Worm (Caenorhabditis elegans) whole organism, L3 larva: ENCODE results near the gene F57B9.1.

ENCODE experiments used
- ZK546.5 ChIP-seq: sonication (generic microtip); optimal IDR thresholded peaks from 2 replicates; lab custom pipeline; 2017; ENCODE audit warnings: missing biosample characterization, missing genetic modification characterization
- aly-2 ChIP-seq: fragments of 150-350 bp; optimal IDR thresholded peaks from 2 replicates; lab custom pipeline; 2014; ENCODE audit warnings: missing biosample characterization, missing genetic modification characterization
- ama-1 ChIP-seq: fragments of 150-350 bp; optimal IDR thresholded peaks from 2 replicates; lab custom pipeline; 2018
- ceh-16 ChIP-seq: sonication (generic microtip); optimal IDR thresholded peaks from 2 replicates; lab custom pipeline; 2017; ENCODE audit warnings: missing biosample characterization, missing genetic modification characterization
- ceh-28 ChIP-seq: fragments of 150-350 bp; optimal IDR thresholded peaks from 2 replicates; lab custom pipeline; 2014; ENCODE audit warnings: missing biosample characterization, missing genetic modification reagents, missing genetic modification characterization
- ceh-9 ChIP-seq: sonication (generic microtip); optimal IDR thresholded peaks from 2 replicates; lab custom pipeline; 2018; ENCODE audit warnings: missing biosample characterization, missing genetic modification characterization
- daf-12 ChIP-seq: fragments of 150-350 bp; optimal IDR thresholded peaks from 2 replicates; lab custom pipeline; 2014; ENCODE audit warnings: missing biosample characterization, missing genetic modification reagents, missing genetic modification characterization
- egl-27 ChIP-seq: sonication (generic microtip); optimal IDR thresholded peaks from 4 replicates; lab custom pipeline; 2017; ENCODE audit warnings: missing biosample characterization, missing genetic modification reagents, missing genetic modification characterization
- egl-5 ChIP-seq: fragments of 150-350 bp; optimal IDR thresholded peaks from 2 replicates; lab custom pipeline; 2017; ENCODE audit warnings: missing biosample characterization, missing genetic modification reagents, missing genetic modification characterization, inconsistent platforms
- elt-1 ChIP-seq: fragments of 150-350 bp; optimal IDR thresholded peaks from 2 replicates; lab custom pipeline; 2014; ENCODE audit warnings: missing biosample characterization, missing genetic modification characterization
- elt-2 ChIP-seq: sonication (generic microtip); optimal IDR thresholded peaks from 2 replicates; lab custom pipeline; 2016; ENCODE audit warnings: missing genetic modification reagents, mild to moderate bottlenecking, missing genetic modification characterization, missing compliant biosample characterization
- elt-3 ChIP-seq, 3 experiments: fragments of 150-350 bp in 1 of 3; sonication (generic microtip) in 2 of 3; optimal IDR thresholded peaks; 2 replicates in 2 of 3; 4 replicates in 1 of 3; lab custom pipeline; 2014 to 2017; ENCODE audit warnings: missing biosample characterization in 3 of 3, missing genetic modification characterization in 3 of 3
- eor-1 ChIP-seq, 2 experiments: fragments of 150-350 bp; optimal IDR thresholded peaks; 2 replicates each; lab custom pipeline; 2014 to 2018; ENCODE audit warnings: missing biosample characterization in 2 of 2, missing genetic modification characterization in 2 of 2
- fkh-10 ChIP-seq: sonication (generic microtip); optimal IDR thresholded peaks from 2 replicates; lab custom pipeline; 2017; ENCODE audit warnings: missing biosample characterization, missing genetic modification reagents, missing genetic modification characterization
- fkh-2 ChIP-seq: fragments of 150-350 bp; optimal IDR thresholded peaks from 2 replicates; lab custom pipeline; 2014; ENCODE audit warnings: missing biosample characterization, missing genetic modification reagents, missing genetic modification characterization
- hmg-11 ChIP-seq: sonication (generic microtip); optimal IDR thresholded peaks from 2 replicates; lab custom pipeline; 2016; ENCODE audit warnings: missing genetic modification characterization, missing compliant biosample characterization
- jun-1 ChIP-seq: fragments of 150-350 bp; optimal IDR thresholded peaks from 2 replicates; lab custom pipeline; 2014; ENCODE audit warnings: missing biosample characterization, missing genetic modification reagents, missing genetic modification characterization
- lin-15B ChIP-seq: fragments of 150-350 bp; optimal IDR thresholded peaks from 2 replicates; lab custom pipeline; 2014; ENCODE audit warnings: missing biosample characterization, missing genetic modification characterization
- lin-39 ChIP-seq: fragments of 150-350 bp; optimal IDR thresholded peaks from 2 replicates; lab custom pipeline; 2018; ENCODE audit warnings: missing biosample characterization, missing genetic modification reagents, missing genetic modification characterization
- mdl-1 ChIP-seq: fragments of 150-350 bp; optimal IDR thresholded peaks from 2 replicates; lab custom pipeline; 2014; ENCODE audit warnings: missing biosample characterization, missing genetic modification characterization
- mml-1 ChIP-seq: fragments of 150-350 bp; sonication (generic microtip); optimal IDR thresholded peaks from 3 replicates; lab custom pipeline; 2014; ENCODE audit warnings: missing biosample characterization, missing genetic modification characterization
- nfya-1 ChIP-seq: sonication (generic microtip); optimal IDR thresholded peaks from 2 replicates; lab custom pipeline; 2017; ENCODE audit warnings: missing genetic modification characterization, mild to moderate bottlenecking, missing compliant biosample characterization, antibody characterized with exemption, moderate library complexity; ENCODE audit not compliant: insufficient read depth
- nhr-11 ChIP-seq: fragments of 150-350 bp; optimal IDR thresholded peaks from 2 replicates; lab custom pipeline; 2014; ENCODE audit warnings: missing biosample characterization, missing genetic modification characterization
- nhr-12 ChIP-seq: fragments of 150-350 bp; optimal IDR thresholded peaks from 2 replicates; lab custom pipeline; 2014; ENCODE audit warnings: missing biosample characterization, missing genetic modification characterization
- nhr-23 ChIP-seq: fragments of 150-350 bp; optimal IDR thresholded peaks from 2 replicates; lab custom pipeline; 2014; ENCODE audit warnings: missing biosample characterization, missing genetic modification reagents, missing genetic modification characterization
- nhr-237 ChIP-seq: fragments of 150-350 bp; optimal IDR thresholded peaks from 2 replicates; lab custom pipeline; 2014; ENCODE audit warnings: missing biosample characterization, missing genetic modification characterization
- nhr-25 ChIP-seq: sonication (generic microtip); optimal IDR thresholded peaks from 2 replicates; lab custom pipeline; 2017; ENCODE audit warnings: missing biosample characterization, missing genetic modification characterization
- nhr-43 ChIP-seq: sonication (generic microtip); optimal IDR thresholded peaks from 2 replicates; lab custom pipeline; 2016; ENCODE audit warnings: mild to moderate bottlenecking, missing genetic modification characterization, missing compliant biosample characterization; ENCODE audit not compliant: poor library complexity, severe bottlenecking
- nhr-76 ChIP-seq: fragments of 150-350 bp; sonication (generic microtip); optimal IDR thresholded peaks from 5 replicates; lab custom pipeline; 2014; ENCODE audit warnings: missing biosample characterization, missing genetic modification characterization
- nhr-77 ChIP-seq: fragments of 150-350 bp; optimal IDR thresholded peaks from 2 replicates; lab custom pipeline; 2014; ENCODE audit warnings: missing biosample characterization, missing genetic modification characterization
- pha-4 ChIP-seq: fragments of 150-350 bp; optimal IDR thresholded peaks from 2 replicates; lab custom pipeline; 2014; ENCODE audit warnings: missing biosample characterization, missing genetic modification reagents, missing genetic modification characterization
- pqm-1 ChIP-seq: fragments of 150-350 bp; optimal IDR thresholded peaks from 2 replicates; lab custom pipeline; 2017; ENCODE audit warnings: missing biosample characterization, missing genetic modification characterization, inconsistent platforms
- sea-2 ChIP-seq: fragments of 150-350 bp; sonication (generic microtip); optimal IDR thresholded peaks from 4 replicates; lab custom pipeline; 2014; ENCODE audit warnings: missing biosample characterization, missing genetic modification reagents, missing genetic modification characterization
- skn-1 ChIP-seq: fragments of 150-350 bp; optimal IDR thresholded peaks from 2 replicates; lab custom pipeline; 2014; ENCODE audit warnings: missing biosample characterization, missing genetic modification characterization
- snpc-4 ChIP-seq: fragments of 150-350 bp; optimal IDR thresholded peaks from 2 replicates; lab custom pipeline; 2014; ENCODE audit warnings: missing biosample characterization, missing genetic modification characterization
- unc-62 ChIP-seq: fragments of 150-350 bp; sonication (generic microtip); optimal IDR thresholded peaks from 4 replicates; lab custom pipeline; 2014; ENCODE audit warnings: missing biosample characterization, missing genetic modification reagents, missing genetic modification characterization
- zag-1 ChIP-seq: fragments of 150-350 bp; optimal IDR thresholded peaks from 2 replicates; lab custom pipeline; 2014; ENCODE audit warnings: missing biosample characterization, missing genetic modification characterization
- ztf-11 ChIP-seq: fragments of 150-350 bp; optimal IDR thresholded peaks from 2 replicates; lab custom pipeline; 2014; ENCODE audit warnings: missing biosample characterization, missing genetic modification characterization
- ztf-4 ChIP-seq: fragments of 150-350 bp; optimal IDR thresholded peaks from 2 replicates; lab custom pipeline; 2014; ENCODE audit warnings: missing biosample characterization, missing genetic modification characterization

The F57B9.1 gene

ce11 chrIII:6929558-6930167, 32.2 kb upstream of the F57B9.1 start, which contains the start of gene inf-1:
TSS of gene inf-1 (plus strand) at chrIII:6930134.
- TF ChIP-seq elt-1 (tag; lab: Kevin White, UChicago) (no peak), nhr-11 (no peak), snpc-4 (tag; lab: Kevin White, UChicago) (no peak), mdl-1 (tag; lab: Kevin White, UChicago) (no peak), nhr-76 (tag; lab: Kevin White, UChicago) (no peak), nhr-25 (no peak), pha-4 (tag; lab: Kevin White, UChicago) (peak; percentile 68), lin-15B (peak; percentile 92), nhr-77 (tag; lab: Kevin White, UChicago) (no peak), nhr-12 (tag; lab: Kevin White, UChicago) (no peak), ceh-9 (tag; lab: Kevin White, UChicago) (no peak), egl-27 (no peak), aly-2 (tag; lab: Kevin White, UChicago) (no peak), ztf-4 (tag; lab: Kevin White, UChicago) (no peak), elt-3 (tag; optimal IDR thresholded peaks at IDR 0.05; lab: Kevin White, UChicago) (no peak), fkh-2 (tag; lab: Kevin White, UChicago) (no peak), hmg-11 (tag; lab: Kevin White, UChicago) (no peak), nhr-43 (tag; lab: Kevin White, UChicago) (no peak), nhr-237 (tag; lab: Kevin White, UChicago) (no peak), lin-39 (peak; percentile 15), ceh-16 (tag; lab: Kevin White, UChicago) (no peak), zag-1 (tag; lab: Kevin White, UChicago) (no peak), sea-2 (GFP tag; lab: Kevin White, UChicago) (no peak), nfya-1 (tag; lab: Kevin White, UChicago) (peak; percentile 71), egl-5 (tag; lab: Kevin White, UChicago) (no peak), daf-12 (tag; lab: Kevin White, UChicago) (no peak), jun-1 (no peak), elt-2 (tag; lab: Kevin White, UChicago) (peak; percentile 10), nhr-23 (tag; lab: Kevin White, UChicago) (peak; percentile 32)

DNA sequence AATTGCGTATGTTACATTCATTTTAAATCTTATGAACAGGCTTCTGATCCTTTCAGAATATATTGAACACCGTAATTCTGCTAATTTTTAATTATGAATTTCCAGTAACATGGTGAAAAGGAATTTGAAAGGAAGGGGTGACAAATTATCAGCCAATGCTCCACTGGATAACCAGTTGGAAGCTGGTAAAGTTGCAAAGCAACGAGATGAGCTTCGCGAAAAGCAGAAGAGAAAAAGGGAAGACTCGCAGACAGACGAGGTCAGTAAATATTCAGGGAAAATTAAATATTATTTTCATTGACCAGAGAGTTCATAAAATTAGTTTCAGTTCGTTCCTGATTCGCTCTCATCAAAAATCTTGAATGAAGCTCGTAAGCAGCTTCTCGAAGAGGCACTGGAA, 30.0 kb upstream of the F57B9.1 start, which contains the start of gene byn-1:
Gene byn-1 (plus strand): TSS at position 106 of the 400 bp plus-strand sequence.
- TF ChIP-seq skn-1 (tag; lab: Kevin White, UChicago) (no peak), ztf-4 (tag; lab: Kevin White, UChicago) (no peak), mml-1 (tag; lab: Kevin White, UChicago) (no peak), unc-62 (GFP tag; lab: Kevin White, UChicago) (no peak), egl-27 (no peak), ZK546.5 (no peak), ceh-16 (tag; lab: Kevin White, UChicago) (no peak), zag-1 (tag; lab: Kevin White, UChicago) (no peak), ama-1 (lab: Kevin White, UChicago) (no peak), fkh-2 (tag; lab: Kevin White, UChicago) (no peak), mdl-1 (tag; lab: Kevin White, UChicago) (no peak), jun-1 (no peak), fkh-10 (GFP tag; lab: Kevin White, UChicago) (no peak), nhr-11 (no peak), nhr-23 (tag; lab: Kevin White, UChicago) (no peak), nhr-43 (tag; lab: Kevin White, UChicago) (no peak)
- TF ChIP-seq, all 47 proteins: peak for 0

ce11 chrIII:6935269-6936017, 26.4 kb upstream of the F57B9.1 start, which contains the start of the genes F57B9.8 and coq-2:
TSS of gene F57B9.8 (minus strand) at chrIII:6935319.
TSS of gene coq-2 (plus strand) at chrIII:6935967.
- TF ChIP-seq fkh-2 (tag; lab: Kevin White, UChicago) (no peak), ztf-11 (tag; lab: Kevin White, UChicago) (no peak), sea-2 (GFP tag; lab: Kevin White, UChicago) (no peak), pha-4 (tag; lab: Kevin White, UChicago) (no peak), ceh-28 (no peak), nhr-25 (no peak), snpc-4 (tag; lab: Kevin White, UChicago) (no peak), nhr-43 (tag; lab: Kevin White, UChicago) (no peak), eor-1 (tag; optimal IDR thresholded peaks at IDR 0.05; lab: Kevin White, UChicago) (no peak), hmg-11 (tag; lab: Kevin White, UChicago) (no peak), pqm-1 (no peak), ama-1 (lab: Kevin White, UChicago) (no peak), nhr-11 (no peak)
